Worm (Caenorhabditis elegans): ENCODE results near the gene nlp-29.

nlp-29 gene

DNA sequence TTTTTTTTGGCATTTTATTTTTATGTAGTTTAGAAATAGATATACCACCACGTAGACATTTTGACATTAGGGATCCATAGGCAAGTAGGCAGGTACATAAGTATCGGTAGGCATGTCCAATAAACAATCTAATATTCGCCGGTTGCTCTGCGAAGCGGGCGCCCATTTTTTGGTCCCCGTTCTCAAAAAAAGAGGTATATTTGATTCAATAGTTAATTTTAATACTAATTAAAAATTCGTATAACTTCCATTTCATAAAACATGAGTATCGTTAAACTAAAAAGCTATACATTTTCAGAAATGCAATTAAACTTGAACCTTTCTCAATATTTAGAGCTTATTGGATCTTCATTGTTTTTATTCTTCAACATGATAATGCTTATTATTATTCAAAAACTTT lies 7.3 kb upstream of the nlp-29 start, which contains the start of gene str-83:
TSS of gene str-83 (plus strand) at position 301 of the 400 bp plus-strand sequence.
- TF ChIP-seq unc-62 (GFP tag; optimal IDR thresholded peaks at IDR 0.05) = no peak

DNA sequence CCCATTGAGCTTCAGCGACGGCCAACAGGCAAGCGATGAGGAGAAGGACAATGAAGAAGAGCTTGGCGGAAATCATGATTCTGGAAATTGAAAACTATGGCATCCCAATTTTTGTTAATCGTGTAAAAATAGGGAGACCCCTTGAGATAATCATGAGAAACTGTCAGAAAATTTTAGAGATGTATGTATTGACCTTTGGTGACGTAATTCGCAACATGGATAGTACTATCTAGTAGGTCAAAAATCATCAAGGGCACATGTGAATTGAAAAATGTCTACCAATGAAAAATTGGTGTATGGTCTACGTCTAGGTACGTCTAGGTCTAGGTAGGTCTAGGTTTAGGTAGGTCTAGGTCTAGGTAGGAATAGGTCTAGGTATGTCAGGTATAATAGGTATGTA lies 5.2 kb upstream of the nlp-29 start, which contains the start of gene nlp-34:
TSS of gene nlp-34 (minus strand) at position 82 of the 400 bp plus-strand sequence.
- no peak for TF ChIP-seq unc-62 (GFP tag; optimal IDR thresholded peaks at IDR 0.05)

DNA sequence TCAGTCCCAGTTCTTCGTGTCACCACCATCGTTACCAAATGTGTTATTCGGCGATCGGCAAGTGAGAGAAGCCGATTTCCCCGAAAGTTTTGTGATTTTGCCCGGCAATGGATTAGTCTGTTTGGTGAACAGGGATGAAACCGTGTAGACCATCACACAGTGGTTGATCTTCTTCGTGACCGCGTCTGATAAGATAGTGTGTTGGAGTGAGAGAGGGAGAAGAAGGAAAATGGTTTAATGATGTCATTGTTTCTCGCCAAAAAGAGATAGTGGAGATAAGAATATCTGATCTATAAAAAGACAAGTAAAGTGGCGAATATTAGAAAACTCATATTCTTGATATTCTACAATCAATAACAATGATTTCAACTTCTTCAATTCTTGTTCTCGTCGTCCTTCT lies 4.4 kb upstream of the nlp-29 start, which contains the start of gene nlp-31:
TSS of gene nlp-31 (plus strand) at position 237 of the 400 bp plus-strand sequence.
- TF ChIP-seq unc-62 (GFP tag; optimal IDR thresholded peaks at IDR 0.05) = no peak

DNA sequence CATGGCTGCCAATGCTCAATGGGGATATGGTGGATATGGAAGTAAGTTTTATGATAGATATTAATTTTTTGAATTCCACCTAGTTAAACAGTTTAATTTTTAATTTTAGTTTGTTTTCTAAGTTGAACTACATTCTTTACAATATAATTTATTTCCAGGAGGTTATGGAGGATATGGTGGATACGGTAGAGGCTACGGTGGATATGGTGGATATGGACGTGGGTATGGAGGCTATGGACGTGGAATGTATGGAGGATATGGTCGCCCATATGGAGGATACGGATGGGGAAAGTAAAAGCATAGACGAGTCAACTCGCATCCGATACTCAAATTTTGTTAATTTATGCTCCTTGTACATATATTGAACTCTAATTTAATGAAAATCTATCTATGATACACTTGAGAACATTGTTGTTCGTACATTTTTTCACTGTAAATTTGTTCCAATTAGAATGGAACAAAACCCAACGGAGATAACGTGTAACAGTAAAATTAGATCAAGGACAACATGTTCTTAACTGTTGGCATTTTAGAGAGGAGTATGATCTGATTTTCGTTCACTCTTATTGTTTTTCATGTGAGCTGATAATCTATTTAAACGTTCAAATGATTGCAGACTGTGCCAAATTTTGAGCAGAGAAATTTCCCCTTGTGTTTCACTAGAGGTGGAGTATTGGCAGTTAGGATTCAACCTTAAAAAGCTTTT lies 3.8 kb upstream of the nlp-29 start:
- no peak for TF ChIP-seq unc-62 (GFP tag; optimal IDR thresholded peaks at IDR 0.05)

DNA sequence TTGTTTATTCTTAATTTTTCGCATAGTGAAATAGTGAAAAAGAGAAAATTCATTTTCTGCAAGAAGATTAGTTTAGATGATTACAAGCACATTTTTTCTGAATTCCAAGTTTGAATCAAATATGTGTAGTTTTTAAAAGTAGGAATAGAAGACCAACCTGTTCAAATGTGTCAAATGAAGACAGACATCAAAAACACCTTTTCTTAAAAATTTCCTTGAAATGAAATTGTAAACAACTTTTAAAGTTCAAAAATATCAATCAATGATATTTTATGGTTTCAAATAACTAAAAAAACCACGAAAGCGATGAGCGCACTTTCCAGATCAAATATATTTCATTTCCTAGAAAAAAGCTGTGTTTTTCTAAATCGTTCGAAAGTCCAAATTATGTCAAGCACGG lies 2.5 kb upstream of the nlp-29 start, which contains the start of gene nlp-30:
TSS of gene nlp-30 (plus strand) at position 301 of the 400 bp plus-strand sequence.
- no peak for TF ChIP-seq unc-62 (GFP tag; optimal IDR thresholded peaks at IDR 0.05)

DNA sequence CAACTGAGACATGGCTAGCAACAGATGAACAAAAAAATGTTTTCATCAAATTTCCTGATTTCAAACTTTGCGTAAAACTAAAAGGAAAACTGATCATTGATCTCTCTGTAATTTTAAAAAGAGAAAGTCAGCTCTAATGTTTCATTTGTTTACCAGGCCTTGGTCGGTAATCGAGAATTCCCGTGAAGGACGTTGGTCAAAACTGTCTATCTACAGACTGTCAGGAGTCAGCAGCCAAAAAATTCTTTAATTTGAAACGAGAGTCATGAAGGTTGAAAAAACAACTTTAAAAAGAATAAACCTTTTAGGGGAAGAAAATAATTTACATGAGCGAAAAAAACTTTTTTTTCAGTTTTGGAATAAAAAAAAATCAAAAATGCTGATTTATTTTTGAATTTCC lies 879 bp downstream of the nlp-29 start:
- no peak for TF ChIP-seq unc-62 (GFP tag; optimal IDR thresholded peaks at IDR 0.05)

- TF ChIP-seq unc-62 (GFP tag; optimal IDR thresholded peaks at IDR 0.05) = no peak
Observed at ce11 chrV:3987616-3988015, 3.4 kb downstream of the nlp-29 start, which contains the start of gene nlp-28. Gene nlp-28 (plus strand): TSS chrV:3987900.

DNA sequence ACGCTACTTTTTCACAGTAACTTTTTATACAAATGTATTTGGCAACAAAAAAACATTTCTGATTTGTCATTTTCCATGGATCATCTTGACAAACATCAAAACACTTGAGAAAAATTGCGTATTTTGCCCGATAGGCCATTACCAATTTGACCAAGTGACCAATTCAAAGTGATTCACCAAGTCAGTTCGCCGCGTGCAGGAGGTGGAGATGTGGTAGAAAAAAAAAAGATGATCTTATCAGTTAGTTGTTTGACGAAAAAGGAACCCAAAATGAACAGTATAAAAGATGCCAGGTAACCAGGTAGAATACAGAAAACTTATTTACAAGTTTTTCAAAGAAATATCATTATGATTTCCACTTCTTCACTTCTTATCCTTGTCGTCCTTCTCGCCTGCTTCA lies 4.8 kb downstream of the nlp-29 start, which contains the start of gene nlp-27:
TSS of gene nlp-27 (plus strand) at position 309 of the 400 bp plus-strand sequence.
- TF ChIP-seq unc-62 (GFP tag; optimal IDR thresholded peaks at IDR 0.05) = no peak

DNA sequence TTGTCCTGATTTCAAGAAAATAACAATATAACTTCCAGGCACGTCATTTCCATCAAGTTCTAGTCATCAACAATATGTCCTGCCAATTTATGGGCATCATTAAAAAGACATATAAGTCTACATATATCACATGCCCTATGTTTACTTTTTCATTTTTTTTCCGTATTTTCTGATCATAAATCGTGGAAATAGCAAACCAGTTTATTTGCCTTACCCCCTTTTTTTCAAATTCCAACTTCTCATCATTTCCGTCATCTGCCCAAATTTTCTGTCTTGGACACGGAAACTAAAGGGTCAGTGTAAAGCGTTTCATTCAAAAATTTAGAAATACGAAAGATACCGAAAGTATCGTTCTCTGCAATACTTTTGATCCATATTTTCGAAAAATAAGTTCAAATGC lies 8.1 kb downstream of the nlp-29 start:
- no peak for TF ChIP-seq unc-62 (GFP tag; optimal IDR thresholded peaks at IDR 0.05)

DNA sequence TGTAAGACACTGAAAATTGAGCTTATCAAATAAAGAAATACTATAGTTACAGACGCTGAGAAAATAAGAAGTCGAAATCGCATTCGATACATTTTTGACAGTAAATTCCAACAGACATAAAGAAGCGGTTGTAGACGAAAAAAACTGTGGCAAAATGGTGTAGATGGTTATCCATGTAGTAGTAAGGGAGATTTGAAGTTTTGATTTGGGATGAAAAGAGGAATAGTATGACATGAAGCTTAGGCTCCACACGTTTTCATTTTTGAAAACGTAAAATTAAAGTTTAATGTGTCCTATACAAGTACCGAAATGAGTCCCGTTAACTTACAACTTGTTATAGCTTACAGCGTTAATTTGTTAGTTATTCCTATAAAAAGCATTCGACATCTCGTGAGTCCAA lies 9.8 kb downstream of the nlp-29 start, which contains the start of gene K09D9.9:
TSS of gene K09D9.9 (minus strand) at position 101 of the 400 bp plus-strand sequence.
- no peak for TF ChIP-seq unc-62 (GFP tag; optimal IDR thresholded peaks at IDR 0.05)

ce11 chrV:3995838-3996237 lies 11.6 kb downstream of the nlp-29 start, which contains the start of gene srx-62:
Gene srx-62 (minus strand): TSS chrV:3995938.
- TF ChIP-seq unc-62 (GFP tag; optimal IDR thresholded peaks at IDR 0.05) = no peak

- no peak for TF ChIP-seq unc-62 (GFP tag; optimal IDR thresholded peaks at IDR 0.05)
Observed at ce11 chrV:4004577-4004976, 20.4 kb downstream of the nlp-29 start.

- TF ChIP-seq unc-62 (GFP tag; optimal IDR thresholded peaks at IDR 0.05) = no peak
Observed at ce11 chrV:4005219-4005618, 21.0 kb downstream of the nlp-29 start, which contains the start of gene srh-8. Gene srh-8 (plus strand): TSS chrV:4005519.

DNA sequence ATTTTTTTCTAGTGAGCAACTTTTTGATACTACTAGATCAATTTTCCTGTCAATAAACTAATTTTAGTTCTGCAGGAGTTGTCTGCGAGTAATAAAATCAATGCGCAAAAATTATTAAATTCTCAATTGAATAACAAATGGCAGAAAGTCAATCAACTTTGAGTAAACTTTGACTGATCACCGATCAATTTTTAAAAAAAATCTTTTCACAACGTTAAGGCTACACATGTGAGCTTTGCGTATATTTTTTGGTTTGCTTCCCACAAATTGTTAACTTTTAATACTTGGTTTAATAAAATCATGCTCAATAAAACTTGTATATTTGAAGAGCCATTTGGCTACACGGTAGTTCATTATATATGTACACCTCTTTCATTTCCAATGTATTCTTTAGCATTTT lies 23.7 kb downstream of the nlp-29 start, which contains the start of gene srh-7:
TSS of gene srh-7 (plus strand) at position 301 of the 400 bp plus-strand sequence.
- no peak for TF ChIP-seq unc-62 (GFP tag; optimal IDR thresholded peaks at IDR 0.05)

DNA sequence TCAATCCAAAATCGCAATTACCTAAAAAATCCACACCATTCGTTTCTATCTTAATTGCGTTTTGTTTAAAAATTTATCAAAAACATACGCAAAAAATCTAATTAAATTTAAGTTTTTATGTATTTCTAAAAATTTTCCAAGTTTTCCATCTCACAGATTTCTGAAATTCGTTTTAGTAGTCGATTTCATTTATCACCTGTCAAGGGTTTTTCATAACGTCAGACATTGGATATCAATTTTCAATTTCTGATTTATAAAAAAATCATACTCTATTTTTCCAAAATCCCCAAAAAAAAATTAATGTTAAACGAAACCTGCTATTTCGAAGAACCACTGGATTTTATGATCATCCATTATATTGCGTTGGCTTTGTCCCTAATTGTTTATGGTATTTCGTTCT lies 25.9 kb downstream of the nlp-29 start, which contains the start of gene srh-4:
TSS of gene srh-4 (plus strand) at position 301 of the 400 bp plus-strand sequence.
- no peak for TF ChIP-seq unc-62 (GFP tag; optimal IDR thresholded peaks at IDR 0.05)

DNA sequence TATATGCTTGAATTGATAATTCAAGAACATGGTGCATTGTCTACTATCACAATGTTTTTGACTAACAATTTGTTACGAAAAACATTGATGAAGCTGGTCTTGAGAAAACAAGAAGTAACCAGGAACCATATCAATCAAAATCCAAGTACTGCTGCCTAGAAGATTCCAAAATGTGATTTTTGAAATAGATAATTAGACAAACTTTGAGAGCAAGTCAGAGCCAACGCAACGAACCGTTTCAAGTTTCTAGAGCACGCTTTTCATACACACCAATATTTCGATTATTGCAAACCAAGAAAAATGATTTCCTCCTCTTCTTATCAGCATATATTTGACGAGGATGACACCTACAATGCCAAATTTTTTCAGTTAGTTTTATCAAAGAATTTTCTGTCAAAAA lies 32.6 kb downstream of the nlp-29 start, which contains the start of gene srw-89:
TSS of gene srw-89 (plus strand) at position 301 of the 400 bp plus-strand sequence.
- no peak for TF ChIP-seq unc-62 (GFP tag; optimal IDR thresholded peaks at IDR 0.05)

DNA sequence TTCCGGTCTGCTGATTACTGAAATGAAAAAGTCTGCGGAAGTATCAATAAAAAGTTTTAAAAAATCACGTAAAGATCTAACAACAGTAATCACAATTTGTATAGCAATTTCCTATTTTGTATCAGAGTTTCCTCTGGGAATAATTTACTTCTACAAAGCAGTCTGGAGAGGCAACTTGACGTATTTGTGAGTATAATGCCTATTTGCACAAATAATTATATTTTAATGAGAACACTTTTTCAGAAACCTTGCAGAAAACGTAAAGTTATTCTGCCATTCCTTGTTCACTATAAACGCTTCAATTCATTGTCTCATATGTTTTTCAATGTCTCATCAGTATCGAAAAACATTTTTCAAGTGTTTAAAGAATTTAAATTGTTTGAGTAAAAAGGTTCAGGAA lies 34.4 kb downstream of the nlp-29 start:
- no peak for TF ChIP-seq unc-62 (GFP tag; optimal IDR thresholded peaks at IDR 0.05)

All from whole organism, dauer.